Fruit fly (Drosophila melanogaster): ENCODE measurements around the gene Miro.

Gene Miro

dm6 chr3R:23992823-23993797, 45.5 kb downstream of the Miro start, which contains the start of the genes Epp and Rab7 (continued):
- TF ChIP-seq CG3847 (GFP tag; IDR thresholded peaks at IDR 0.05), result peak; percentile 75
- TF ChIP-seq Med (GFP tag), result peak; percentile 92
- peak; percentile 66 for TF ChIP-seq pho (GFP tag; optimal IDR thresholded peaks at IDR 0.05)
- 0 out of 2 replicates have a peak, but pooled peaks have one; percentile 15 for TF ChIP-seq CG14014 (GFP tag; IDR thresholded peaks at IDR 0.05)
- TF ChIP-seq CG8944 (GFP tag; optimal IDR thresholded peaks at IDR 0.05), result no peak
- TF ChIP-seq grau (tag; optimal IDR thresholded peaks at IDR 0.05), result peak; percentile 22
- TF ChIP-seq Max (GFP tag; optimal IDR thresholded peaks at IDR 0.05), result peak; percentile 1
- TF ChIP-seq Ptx1 (GFP tag; IDR thresholded peaks at IDR 0.05), result peak; percentile 40; the same call in 1 of the 2 replicates
- 0 out of 2 replicates have a peak, but pooled peaks have one; percentile 41 for TF ChIP-seq CG11247 (GFP tag; IDR thresholded peaks at IDR 0.05)
- TF ChIP-seq Dek (tag; optimal IDR thresholded peaks at IDR 0.05), result no peak
- TF ChIP-seq CG8290 (GFP tag; optimal IDR thresholded peaks at IDR 0.05), result peak; percentile 23
- peak in 1 of 2 experiments; percentile 73 for TF ChIP-seq CG8290 (tag; optimal IDR thresholded peaks at IDR 0.05)
- TF ChIP-seq CHES-1-like (GFP tag; optimal IDR thresholded peaks at IDR 0.05), result peak; percentile 85
- no peak for TF ChIP-seq gcm2 (GFP tag; optimal IDR thresholded peaks at IDR 0.05)
- TF ChIP-seq Taf1 (GFP tag; IDR thresholded peaks at IDR 0.05), result no peak
- TF ChIP-seq hbn (GFP tag; IDR thresholded peaks at IDR 0.05; ENCODE audit: partially characterized antibody), result peak; percentile 89
- TF ChIP-seq Fer3 (tag; optimal IDR thresholded peaks at IDR 0.05), result no peak

dm6 chr3R:23991364-23991763, 47.3 kb downstream of the Miro start:
- TF ChIP-seq chinmo (GFP tag; IDR thresholded peaks at IDR 0.05; ENCODE audit: partially characterized antibody) (0 out of 4 replicates have a peak, but pooled peaks have one; percentile 41), H2.0 (GFP tag; IDR thresholded peaks at IDR 0.05) (no peak), CG16779 (GFP tag; IDR thresholded peaks at IDR 0.05) (no peak), shn (GFP tag; optimal IDR thresholded peaks at IDR 0.05) (no peak), exex (tag; optimal IDR thresholded peaks at IDR 0.05) (peak; percentile 94), Xbp1 (GFP tag; optimal IDR thresholded peaks at IDR 0.05) (no peak), Dek (tag; optimal IDR thresholded peaks at IDR 0.05) (no peak), lola (GFP tag; optimal IDR thresholded peaks at IDR 0.05) (no peak), CG34376 (GFP tag; optimal IDR thresholded peaks at IDR 0.05) (no peak), CG13624 (GFP tag; optimal IDR thresholded peaks at IDR 0.05) (no peak), Vsx1 (GFP tag; optimal IDR thresholded peaks at IDR 0.05) (peak; percentile 12), CG17802 (tag; optimal IDR thresholded peaks at IDR 0.05) (no peak), gem (tag; optimal IDR thresholded peaks at IDR 0.05) (no peak), pum (GFP tag; optimal IDR thresholded peaks at IDR 0.05) (no peak), CG13424 (tag; optimal IDR thresholded peaks at IDR 0.05) (no peak), z (GFP tag; IDR thresholded peaks at IDR 0.05) (no peak)

dm6 chr3R:23986479-23986930, 52.1 kb downstream of the Miro start, which contains the start of the genes CG13603 and CG5902:
Gene CG13603, minus strand, starts transcription at chr3R:23986569.
Gene CG5902, plus strand, starts transcription at chr3R:23986642.
- TF ChIP-seq stwl (tag; optimal IDR thresholded peaks at IDR 0.05) (peak; percentile 91), slbo (GFP tag; IDR thresholded peaks at IDR 0.05) (peak; percentile 59; the same call in 1 of the 2 replicates), CG2889 (GFP tag; IDR thresholded peaks at IDR 0.05) (no peak), CG9727 (GFP tag; optimal IDR thresholded peaks at IDR 0.05) (peak; percentile 34), Gsc (GFP tag; IDR thresholded peaks at IDR 0.05) (no peak), sens (GFP tag) (no peak), CG6654 (GFP tag; optimal IDR thresholded peaks at IDR 0.05) (no peak), ems (GFP tag; optimal IDR thresholded peaks at IDR 0.05) (peak; percentile 41), CG12659 (GFP tag; optimal IDR thresholded peaks at IDR 0.05) (peak; percentile 80), CG4617 (GFP tag; optimal IDR thresholded peaks at IDR 0.05; ENCODE audit: borderline replicate concordance) (peak; percentile 97), CG2875 (GFP tag; optimal IDR thresholded peaks at IDR 0.05) (no peak), kah (GFP tag; optimal IDR thresholded peaks at IDR 0.05) (no peak), NFAT (GFP tag; IDR thresholded peaks at IDR 0.05) (0 out of 2 replicates have a peak, but pooled peaks have one; percentile 54), corto (GFP tag; optimal IDR thresholded peaks at IDR 0.05) (no peak), D (optimal IDR thresholded peaks at IDR 0.05) (peak; percentile 26), D (GFP tag; optimal IDR thresholded peaks at IDR 0.05) (no peak)

All from whole organism, embryonic.